Worm (Caenorhabditis elegans) whole organism, L4 larva: ENCODE data around the gene fbxa-39.

Experiments used
- aly-2 ChIP-seq: sonication (generic microtip); optimal IDR thresholded peaks from 2 replicates; lab custom pipeline; 2018; ENCODE audit warnings: missing biosample characterization, missing genetic modification characterization
- ctbp-1 ChIP-seq: fragments of 200-800 bp; sonication (Bioruptor generic); IDR thresholded peaks from 2 replicates; pipeline ENCODE4 v1.3.6; 2022; ENCODE audit warnings: missing genetic modification reagents, missing genetic modification characterization, missing compliant biosample characterization
- egl-27 ChIP-seq: sonication (generic microtip); optimal IDR thresholded peaks from 3 replicates; lab custom pipeline; 2017; ENCODE audit warnings: missing biosample characterization, missing genetic modification reagents, missing genetic modification characterization
- hlh-11 ChIP-seq: fragments of 200-800 bp; sonication (Bioruptor generic); optimal IDR thresholded peaks from 2 replicates; lab custom pipeline; 2018; ENCODE audit warnings: mild to moderate bottlenecking, missing genetic modification characterization, missing compliant biosample characterization
- unc-39 ChIP-seq: sonication (generic microtip); optimal IDR thresholded peaks from 2 replicates; lab custom pipeline; 2017; ENCODE audit warnings: missing biosample characterization, missing genetic modification characterization

DNA sequence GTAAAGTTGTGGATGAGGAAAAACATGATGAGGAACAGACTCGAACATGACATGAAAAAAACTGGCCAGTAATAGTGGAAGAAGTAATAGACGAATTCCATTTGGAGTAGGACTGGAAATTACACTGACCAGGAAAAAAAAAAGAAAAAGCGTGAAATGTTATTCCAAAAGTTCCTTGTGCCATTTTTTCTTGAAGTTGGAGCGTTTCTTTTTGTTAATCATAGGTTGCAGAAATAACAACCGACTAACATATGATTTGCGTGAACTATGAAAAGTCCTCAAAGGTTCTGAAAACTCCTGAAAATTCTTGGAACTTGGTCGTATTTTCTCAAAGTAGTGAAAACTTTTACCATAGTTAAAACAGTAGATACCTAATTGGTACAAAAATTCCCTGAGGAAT is 27.1 kb upstream of the fbxa-39 start, which contains the start of gene srd-67:
- no peak for TF ChIP-seq unc-39
- no peak for TF ChIP-seq egl-27
- TF ChIP-seq ctbp-1 (GFP tag; lab: Robert Waterston, UW): no peak
- TF ChIP-seq aly-2 (tag; lab: Kevin White, UChicago): no peak
- TF ChIP-seq hlh-11 (tag; lab: Kevin White, UChicago): no peak
